Worm (Caenorhabditis elegans): Measurements from ENCODE around the gene Y11D7A.5.
"Not testable (repeated sequence)": the region's sequence is repeated elsewhere in the genome, so short reads cannot be mapped to it uniquely, and the experiment has no call there.

Y11D7A.5 gene

ce11 chrIV:9260334-9260733, 15.0 kb upstream of the Y11D7A.5 start:
- TF ChIP-seq him-1 (tag; optimal IDR thresholded peaks at IDR 0.05) = no peak
- no peak for TF ChIP-seq dao-5 (tag; optimal IDR thresholded peaks at IDR 0.05)
- peak; percentile 17 for TF ChIP-seq W03F9.2 (tag; optimal IDR thresholded peaks at IDR 0.05)

DNA sequence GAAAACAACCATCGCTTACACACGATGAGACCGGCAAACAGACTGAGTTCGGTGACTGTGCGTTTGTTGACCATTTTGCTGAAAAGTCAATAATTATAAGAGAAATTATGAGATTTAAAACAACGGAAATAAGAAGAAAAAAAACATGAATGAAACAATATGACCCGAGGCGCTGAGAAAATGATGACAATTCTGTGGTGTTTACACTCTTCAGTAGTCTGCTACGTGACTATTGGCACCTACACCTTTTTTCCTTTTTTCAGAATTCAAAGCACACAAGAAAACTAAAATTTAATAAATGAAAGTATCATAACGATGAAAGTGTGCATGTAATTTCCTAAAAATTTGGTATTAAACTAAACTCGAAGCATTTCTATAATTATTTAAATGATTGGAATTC, 14.4 kb upstream of the Y11D7A.5 start, which contains the start of gene Y11D7A.10:
Y11D7A.10 (minus strand) TSS at position 82 of the 400 bp plus-strand sequence.
- TF ChIP-seq dao-5 (tag; optimal IDR thresholded peaks at IDR 0.05) (no peak), him-1 (tag; optimal IDR thresholded peaks at IDR 0.05) (no peak), W03F9.2 (tag; optimal IDR thresholded peaks at IDR 0.05) (no peak)

DNA sequence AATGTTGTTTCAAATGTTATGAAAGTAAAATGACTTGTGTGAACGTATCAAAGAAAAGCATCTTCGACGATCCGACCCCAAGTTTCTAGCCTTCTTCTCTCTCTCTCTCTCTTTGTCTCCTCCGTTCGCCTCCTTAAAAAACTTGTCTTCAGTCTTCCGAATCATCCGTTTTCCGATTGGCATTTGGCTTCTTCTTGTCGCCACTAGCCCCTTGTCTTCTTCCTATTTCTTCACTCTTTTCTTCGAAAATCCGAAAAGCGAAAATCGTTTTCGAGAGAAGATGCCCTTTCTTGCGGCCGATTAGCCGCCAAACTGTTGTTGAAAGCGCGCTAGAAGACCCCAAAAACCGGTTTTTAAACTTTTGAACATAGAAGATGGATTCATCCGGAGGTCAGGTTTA, 13.2 kb upstream of the Y11D7A.5 start:
- no peak for TF ChIP-seq dao-5 (tag; optimal IDR thresholded peaks at IDR 0.05)
- no peak for TF ChIP-seq him-1 (tag; optimal IDR thresholded peaks at IDR 0.05)
- no peak for TF ChIP-seq W03F9.2 (tag; optimal IDR thresholded peaks at IDR 0.05)

DNA sequence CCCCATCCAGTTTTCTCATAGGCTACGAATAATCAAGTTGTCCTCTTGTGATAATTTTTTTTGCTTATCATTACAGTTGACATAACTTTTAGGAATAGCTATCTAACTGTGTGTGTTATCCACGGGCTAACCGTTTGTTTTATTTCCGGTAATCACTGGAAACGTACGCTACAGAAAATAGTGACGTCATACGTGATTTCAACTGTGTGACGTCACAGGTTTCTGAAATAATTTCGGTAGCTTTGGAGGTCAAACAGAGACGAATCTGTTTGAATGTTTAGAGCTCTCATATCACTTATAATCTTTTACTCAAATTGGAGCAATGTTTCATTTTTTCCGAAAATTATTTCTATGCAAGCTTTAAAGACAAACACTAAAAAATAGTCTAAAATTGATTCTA, 11.5 kb upstream of the Y11D7A.5 start:
- TF ChIP-seq him-1 (tag; optimal IDR thresholded peaks at IDR 0.05) (no peak), W03F9.2 (tag; optimal IDR thresholded peaks at IDR 0.05) (no peak), dao-5 (tag; optimal IDR thresholded peaks at IDR 0.05) (no peak)

DNA sequence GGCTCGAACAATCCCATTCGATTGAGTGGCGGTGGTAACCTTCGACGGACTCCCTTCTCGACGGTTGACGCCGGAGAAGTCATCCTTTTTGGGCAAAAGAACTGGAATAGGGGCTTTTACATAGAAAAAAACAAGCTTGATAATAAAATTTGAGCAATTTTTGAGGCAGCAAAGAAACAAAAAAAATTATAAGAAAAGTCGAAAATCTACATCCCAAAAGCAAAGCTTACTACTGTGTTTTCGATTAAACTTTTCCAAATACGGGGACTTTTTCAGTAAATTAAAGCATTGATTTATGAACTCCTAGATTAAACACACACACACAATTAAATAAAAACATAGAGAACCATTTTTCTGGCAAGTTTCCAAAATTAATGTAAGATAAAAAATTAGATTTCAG, 10.7 kb upstream of the Y11D7A.5 start, which contains the start of gene Y11D7A.9:
Y11D7A.9 (minus strand) TSS at position 101 of the 400 bp plus-strand sequence.
- TF ChIP-seq dao-5 (tag; optimal IDR thresholded peaks at IDR 0.05) (no peak), him-1 (tag; optimal IDR thresholded peaks at IDR 0.05) (no peak), W03F9.2 (tag; optimal IDR thresholded peaks at IDR 0.05) (no peak)

DNA sequence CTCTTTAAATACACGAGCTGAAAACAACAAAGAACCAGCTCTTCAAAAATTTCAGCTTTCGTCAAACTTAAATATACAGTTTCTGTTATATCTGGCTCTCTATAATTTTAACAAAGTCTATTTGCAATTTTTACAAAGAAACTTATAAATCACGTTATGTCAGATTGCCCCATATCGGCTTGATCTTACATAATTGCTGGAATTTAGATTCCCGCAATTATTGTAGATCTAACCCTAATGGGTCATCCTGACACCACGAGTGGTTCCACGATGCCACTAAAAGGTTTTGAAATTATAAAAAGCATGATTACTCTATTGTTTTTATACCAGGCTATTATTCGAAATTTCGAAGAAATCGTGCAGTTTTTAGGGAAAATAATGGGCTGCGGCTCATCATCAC, 5.8 kb upstream of the Y11D7A.5 start, which contains the start of gene Y11D7A.8:
Y11D7A.8 (plus strand) TSS at position 301 of the 400 bp plus-strand sequence.
- TF ChIP-seq him-1 (tag; optimal IDR thresholded peaks at IDR 0.05) (no peak), W03F9.2 (tag; optimal IDR thresholded peaks at IDR 0.05) (no peak), dao-5 (tag; optimal IDR thresholded peaks at IDR 0.05) (no peak)

- TF ChIP-seq dao-5, him-1, W03F9.2 (tag; optimal IDR thresholded peaks at IDR 0.05): not testable (repeated sequence)
Observed at ce11 chrIV:9249219-9249618, 3.9 kb upstream of the Y11D7A.5 start, which contains the start of gene Y11D7A.7. Gene Y11D7A.7, plus strand, starts transcription at chrIV:9249519.

ce11 chrIV:9243670-9244069, 1.7 kb downstream of the Y11D7A.5 start, which contains the start of gene rab-28:
Gene rab-28, minus strand, starts transcription at chrIV:9244012.
- TF ChIP-seq W03F9.2 (tag; optimal IDR thresholded peaks at IDR 0.05) (no peak), dao-5 (tag; optimal IDR thresholded peaks at IDR 0.05) (no peak), him-1 (tag; optimal IDR thresholded peaks at IDR 0.05) (no peak)

DNA sequence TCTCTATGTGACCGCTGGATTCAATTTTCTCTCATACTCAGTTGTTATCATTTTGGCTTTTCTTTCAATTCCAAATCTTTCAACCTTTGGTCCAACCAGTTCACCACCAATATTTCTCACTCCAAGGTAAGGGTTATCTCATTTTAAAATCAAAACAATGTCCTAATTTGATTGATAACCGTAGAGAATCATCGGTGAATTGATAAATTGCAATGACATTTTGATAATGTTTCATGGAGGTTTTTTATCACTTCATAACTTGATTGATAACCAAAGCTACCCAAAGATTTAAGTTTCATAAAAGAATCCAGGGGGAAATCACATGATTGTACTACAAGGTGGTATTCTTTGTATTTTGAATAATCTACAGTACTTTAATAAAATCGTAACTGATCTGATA, 6.2 kb downstream of the Y11D7A.5 start:
- TF ChIP-seq dao-5 (tag; optimal IDR thresholded peaks at IDR 0.05) (no peak), him-1 (tag; optimal IDR thresholded peaks at IDR 0.05) (no peak), W03F9.2 (tag; optimal IDR thresholded peaks at IDR 0.05) (no peak)

DNA sequence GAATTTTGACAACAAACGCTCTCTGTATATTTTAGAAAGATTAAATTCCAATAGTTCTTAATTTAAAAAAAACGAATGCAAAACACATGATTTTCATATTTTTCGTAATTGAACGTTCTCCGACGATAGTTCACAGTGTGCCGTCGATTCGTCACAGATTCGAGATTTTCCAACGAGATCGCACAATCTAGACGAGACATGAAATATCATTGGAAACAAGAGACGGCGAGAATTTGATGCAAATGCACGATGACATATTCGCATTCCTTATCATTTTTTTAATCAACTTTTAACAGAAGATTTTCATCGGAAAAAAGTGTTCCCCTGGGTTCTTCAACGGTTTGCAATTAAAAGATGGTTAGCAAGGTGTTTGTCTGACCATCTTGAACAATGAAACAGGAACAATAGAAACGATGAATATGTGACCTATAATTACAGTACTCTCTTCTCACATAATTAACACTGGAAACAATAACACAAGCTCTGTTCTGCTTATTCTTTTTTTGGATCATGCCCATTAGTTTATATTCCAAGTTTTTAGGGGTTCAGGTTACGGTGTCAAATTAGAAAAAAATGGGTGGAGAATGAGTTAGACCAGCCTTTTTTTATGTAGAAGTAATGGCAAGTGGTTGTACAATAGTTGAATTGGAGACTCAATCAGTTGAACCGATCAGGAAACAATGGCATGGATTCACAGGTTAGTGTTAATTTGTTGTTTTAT, 12.7 kb downstream of the Y11D7A.5 start, which contains the start of gene Y11D7A.3:
Y11D7A.3 (plus strand) TSS at position 671 of the 721 bp plus-strand sequence.
- TF ChIP-seq dao-5 (tag; optimal IDR thresholded peaks at IDR 0.05) (no peak), him-1 (tag; optimal IDR thresholded peaks at IDR 0.05) (no peak), W03F9.2 (tag; optimal IDR thresholded peaks at IDR 0.05) (no peak)

ce11 chrIV:9227650-9228049, 17.7 kb downstream of the Y11D7A.5 start:
- TF ChIP-seq W03F9.2 (tag; optimal IDR thresholded peaks at IDR 0.05) (no peak), dao-5 (tag; optimal IDR thresholded peaks at IDR 0.05) (no peak), him-1 (tag; optimal IDR thresholded peaks at IDR 0.05) (no peak)

ce11 chrIV:9224825-9225224, 20.5 kb downstream of the Y11D7A.5 start, which contains the start of gene C46C2.3:
Gene C46C2.3, plus strand, starts transcription at chrIV:9225125.
- TF ChIP-seq W03F9.2 (tag; optimal IDR thresholded peaks at IDR 0.05) (no peak), him-1 (tag; optimal IDR thresholded peaks at IDR 0.05) (no peak), dao-5 (tag; optimal IDR thresholded peaks at IDR 0.05) (no peak)

DNA sequence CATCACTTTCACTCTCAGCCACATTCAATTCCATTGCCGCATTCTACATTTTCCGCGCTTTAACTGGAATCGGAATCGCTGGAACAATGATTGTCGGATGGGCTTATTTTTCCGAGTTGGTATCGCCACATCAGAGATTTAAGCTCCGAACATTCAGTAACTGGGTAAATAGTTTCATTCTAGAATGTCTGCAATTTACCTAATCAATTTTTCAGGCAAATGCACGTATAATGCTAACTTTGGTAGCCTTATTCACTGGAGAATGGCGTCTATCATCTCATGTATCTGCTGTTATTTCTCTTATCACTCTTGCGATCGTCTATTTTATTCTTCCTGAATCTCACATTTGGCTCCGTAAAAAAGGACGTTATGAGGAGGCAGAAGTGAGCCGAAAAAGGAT, 26.9 kb downstream of the Y11D7A.5 start:
- no peak for TF ChIP-seq him-1 (tag; optimal IDR thresholded peaks at IDR 0.05)
- TF ChIP-seq W03F9.2 (tag; optimal IDR thresholded peaks at IDR 0.05) = no peak
- no peak for TF ChIP-seq dao-5 (tag; optimal IDR thresholded peaks at IDR 0.05)

ce11 chrIV:9217426-9217825, 27.9 kb downstream of the Y11D7A.5 start, which contains the start of gene C46C2.2:
Gene C46C2.2, plus strand, starts transcription at chrIV:9217726.
- TF ChIP-seq W03F9.2 (tag; optimal IDR thresholded peaks at IDR 0.05) = no peak
- TF ChIP-seq dao-5 (tag; optimal IDR thresholded peaks at IDR 0.05) = no peak
- TF ChIP-seq him-1 (tag; optimal IDR thresholded peaks at IDR 0.05) = no peak
